Worm (Caenorhabditis elegans): Measurements from ENCODE around the gene flp-13.

DNA sequence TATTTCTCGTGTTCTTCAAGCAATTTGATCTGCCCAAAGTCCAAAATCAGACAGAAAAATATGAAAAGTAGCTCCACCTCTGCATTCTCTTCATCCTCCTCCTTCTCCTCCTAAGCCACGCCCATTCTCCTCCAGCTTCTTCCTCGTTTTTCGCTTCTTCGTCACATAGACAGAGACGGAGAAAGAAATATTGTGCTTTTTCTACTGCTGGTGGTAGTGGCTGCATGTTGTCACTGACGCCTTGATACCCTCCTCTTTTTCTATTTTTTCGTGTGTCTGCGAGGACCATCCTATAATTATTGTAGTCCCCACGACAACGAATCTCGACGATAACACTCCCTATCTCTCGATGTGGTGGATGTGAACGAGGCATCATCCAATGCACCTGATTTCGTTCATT is 39.6 kb downstream of the flp-13 start, which contains the start of gene C08G9.1:
- no peak for TF ChIP-seq ztf-28 (GFP tag; IDR thresholded peaks at IDR 0.05)
- no peak for TF ChIP-seq him-1 (tag; optimal IDR thresholded peaks at IDR 0.05)
- TF ChIP-seq attf-6 (GFP tag; IDR thresholded peaks at IDR 0.05) = no peak
- no peak for TF ChIP-seq D2030.7 (GFP tag; IDR thresholded peaks at IDR 0.05)
- no peak for TF ChIP-seq attf-5 (GFP tag; optimal IDR thresholded peaks at IDR 0.05)
- TF ChIP-seq sea-2 (GFP tag; IDR thresholded peaks at IDR 0.05) = no peak
- TF ChIP-seq ets-4 (GFP tag; optimal IDR thresholded peaks at IDR 0.05) = no peak
- no peak for TF ChIP-seq ztf-22 (GFP tag; optimal IDR thresholded peaks at IDR 0.05)
- TF ChIP-seq pha-4 (tag; optimal IDR thresholded peaks at IDR 0.05) = no peak
- TF ChIP-seq unc-130 (GFP tag; optimal IDR thresholded peaks at IDR 0.05) = no peak
- TF ChIP-seq madf-6 (GFP tag; IDR thresholded peaks at IDR 0.05) = no peak
- TF ChIP-seq F22D6.2 (tag; optimal IDR thresholded peaks at IDR 0.05) = no peak
- no peak for TF ChIP-seq nfyb-1 (GFP tag; IDR thresholded peaks at IDR 0.05)
